Fruit fly (Drosophila melanogaster): ENCODE data around the gene MME1.
A peak's percentile ranks its signal among the peaks of the same experiment; 100 is the strongest.

Gene MME1

DNA sequence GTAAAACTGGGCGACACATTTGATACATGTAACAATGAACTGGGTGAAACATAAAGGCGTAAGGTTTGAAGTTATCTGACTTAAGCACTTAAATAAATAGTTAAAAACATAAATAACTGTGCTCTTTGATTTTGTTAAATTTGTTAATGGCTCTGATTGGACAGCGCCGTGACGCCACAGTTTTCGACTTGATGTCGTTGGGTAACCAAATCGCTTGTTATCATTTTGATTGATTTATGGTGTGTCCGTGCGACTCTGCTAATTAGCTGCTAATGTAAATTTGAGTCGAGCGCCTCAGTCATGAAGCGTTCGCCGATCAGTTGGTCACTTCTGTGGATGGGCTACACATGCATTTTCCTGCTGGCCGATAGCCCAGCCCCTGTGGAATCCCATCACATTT is 40.4 kb downstream of the MME1 start, which contains the start of gene Ugt307A1:
Ugt307A1 (plus strand) TSS at position 301 of the 400 bp plus-strand sequence.
- no peak for TF ChIP-seq CG12236 (GFP tag; optimal IDR thresholded peaks at IDR 0.05)
- TF ChIP-seq fd64A (GFP tag; optimal IDR thresholded peaks at IDR 0.05) = no peak
- no peak for TF ChIP-seq psq (GFP tag; optimal IDR thresholded peaks at IDR 0.05)
- TF ChIP-seq klu (GFP tag; IDR thresholded peaks at IDR 0.05) = no peak
- TF ChIP-seq CG9437 (GFP tag; optimal IDR thresholded peaks at IDR 0.05) = no peak
- no peak for TF ChIP-seq CG15269 (tag; optimal IDR thresholded peaks at IDR 0.05)
- TF ChIP-seq stc (GFP tag; IDR thresholded peaks at IDR 0.05) = no peak
- TF ChIP-seq Pdp1 (GFP tag; optimal IDR thresholded peaks at IDR 0.05) = peak in 1 of 2 experiments; percentile 44

- TF ChIP-seq Tbp (GFP tag; optimal IDR thresholded peaks at IDR 0.05) (peak; percentile 43), Hand (GFP tag; optimal IDR thresholded peaks at IDR 0.05) (no peak), CG8359 (GFP tag; optimal IDR thresholded peaks at IDR 0.05; ENCODE audit: borderline replicate concordance) (peak; percentile 98)
Observed at dm6 chr2L:7071219-7071618, 43.9 kb downstream of the MME1 start.

DNA sequence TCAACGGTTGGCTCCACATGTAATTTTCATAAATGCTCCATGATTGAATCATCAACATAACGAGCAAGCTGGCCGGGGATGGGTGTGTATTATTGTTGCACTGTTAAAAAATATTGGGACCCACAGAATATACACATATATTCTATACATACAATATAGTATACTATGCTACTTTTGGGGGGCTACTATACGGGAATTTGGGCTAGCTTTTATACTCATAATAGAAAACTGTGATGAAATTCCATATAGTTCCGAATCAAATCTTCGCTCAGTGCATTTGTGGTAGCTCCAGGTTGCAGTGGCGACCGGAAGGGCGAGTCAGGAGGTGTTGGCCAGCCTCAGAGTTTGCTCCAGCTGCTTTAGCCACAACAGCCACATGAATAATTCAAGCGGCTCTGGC is 44.5 kb downstream of the MME1 start:
- TF ChIP-seq ab (GFP tag; optimal IDR thresholded peaks at IDR 0.05) = no peak
- TF ChIP-seq bsh (GFP tag; optimal IDR thresholded peaks at IDR 0.05) = peak in 1 of 2 experiments; percentile 38
- TF ChIP-seq gem (tag; optimal IDR thresholded peaks at IDR 0.05) = peak; percentile 3
- no peak for TF ChIP-seq CG7357 (GFP tag; IDR thresholded peaks at IDR 0.05)
- no peak for TF ChIP-seq sug (tag; optimal IDR thresholded peaks at IDR 0.05)
- TF ChIP-seq Dbx (GFP tag; IDR thresholded peaks at IDR 0.05) = no peak
- no peak for TF ChIP-seq C15 (GFP tag; IDR thresholded peaks at IDR 0.05)
- 0 out of 2 replicates have a peak, but pooled peaks have one; percentile 14 for TF ChIP-seq lmd (GFP tag; IDR thresholded peaks at IDR 0.05)
- no peak for TF ChIP-seq Gsc (GFP tag; IDR thresholded peaks at IDR 0.05)
- no peak for TF ChIP-seq Optix (GFP tag; IDR thresholded peaks at IDR 0.05)
- no peak for TF ChIP-seq pnt (GFP tag; optimal IDR thresholded peaks at IDR 0.05)
- no peak for TF ChIP-seq ssp (GFP tag; IDR thresholded peaks at IDR 0.05)
- no peak for TF ChIP-seq Hr3 (GFP tag; optimal IDR thresholded peaks at IDR 0.05)
- no peak for TF ChIP-seq cwo (GFP tag; optimal IDR thresholded peaks at IDR 0.05)
- TF ChIP-seq nom (GFP tag; optimal IDR thresholded peaks at IDR 0.05) = peak; percentile 29
- TF ChIP-seq CG6813 (GFP tag; optimal IDR thresholded peaks at IDR 0.05) = no peak
- TF ChIP-seq crp (GFP tag; optimal IDR thresholded peaks at IDR 0.05) = no peak
- TF ChIP-seq CG2202 (tag; optimal IDR thresholded peaks at IDR 0.05) = no peak
- TF ChIP-seq Drgx (GFP tag; IDR thresholded peaks at IDR 0.05) = 0 out of 2 replicates have a peak, but pooled peaks have one; percentile 39
- TF ChIP-seq toy (GFP tag; IDR thresholded peaks at IDR 0.05) = no peak
- no peak for TF ChIP-seq Fer2 (tag; optimal IDR thresholded peaks at IDR 0.05)
- TF ChIP-seq vvl (GFP tag; IDR thresholded peaks at IDR 0.05) = no peak
- no peak for TF ChIP-seq CG12155 (GFP tag; optimal IDR thresholded peaks at IDR 0.05)
- no peak for TF ChIP-seq NK7.1 (GFP tag; optimal IDR thresholded peaks at IDR 0.05)
- no peak for TF ChIP-seq Sry-β (GFP tag; optimal IDR thresholded peaks at IDR 0.05)
- no peak for TF ChIP-seq jing (GFP tag; optimal IDR thresholded peaks at IDR 0.05)
- no peak for TF ChIP-seq wek (GFP tag; optimal IDR thresholded peaks at IDR 0.05)
- no peak for TF ChIP-seq Atf-2 (GFP tag; optimal IDR thresholded peaks at IDR 0.05)
- TF ChIP-seq row (GFP tag; IDR thresholded peaks at IDR 0.05) = 0 out of 3 replicates have a peak, but pooled peaks have one; percentile 21
- TF ChIP-seq Med (GFP tag) = peak; percentile 31
- TF ChIP-seq lilli (GFP tag; optimal IDR thresholded peaks at IDR 0.05) = no peak
- TF ChIP-seq jigr1 (GFP tag; IDR thresholded peaks at IDR 0.05) = no peak
- TF ChIP-seq CG11398 (GFP tag; optimal IDR thresholded peaks at IDR 0.05) = no peak
- TF ChIP-seq Hmx (GFP tag; optimal IDR thresholded peaks at IDR 0.05) = no peak
- no peak for TF ChIP-seq CG16779 (GFP tag; IDR thresholded peaks at IDR 0.05)
- TF ChIP-seq CG17361 (GFP tag; IDR thresholded peaks at IDR 0.05) = no peak
- TF ChIP-seq dm (GFP tag; optimal IDR thresholded peaks at IDR 0.05) = no peak
- no peak for TF ChIP-seq TFAM (GFP tag; optimal IDR thresholded peaks at IDR 0.05)
